Fruit fly (Drosophila melanogaster) whole organism, embryonic: Measurements from ENCODE around the gene CG10660.

Experiments used
- CG11560 ChIP-seq: fragments of 200-800 bp; sonication (Bioruptor generic); IDR thresholded peaks from 3 replicates; pipeline ENCODE4 v1.3.6; 2022; ENCODE audit warnings: missing biosample characterization, missing genetic modification characterization
- CG1233 ChIP-seq: fragments of 200-800 bp; sonication (Bioruptor generic); optimal IDR thresholded peaks from 4 replicates; lab custom pipeline; 2018; ENCODE audit warnings: missing biosample characterization, mild to moderate bottlenecking, missing genetic modification characterization
- CG12391 ChIP-seq: fragments of 200-800 bp; sonication (Bioruptor generic); optimal IDR thresholded peaks from 3 replicates; lab custom pipeline; 2018; ENCODE audit warnings: missing biosample characterization, mild to moderate bottlenecking, missing genetic modification characterization, moderate library complexity
- CG16813 ChIP-seq: fragments of 200-800 bp; sonication (Bioruptor generic); IDR thresholded peaks from 3 replicates; pipeline ENCODE4 v1.3.6; 2022; ENCODE audit warnings: missing biosample characterization, missing genetic modification characterization; ENCODE audit not compliant: partially characterized antibody
- CG17802 ChIP-seq: fragments of 200-800 bp; sonication (Bioruptor generic); optimal IDR thresholded peaks from 2 replicates; lab custom pipeline; 2018; ENCODE audit warnings: missing biosample characterization, mild to moderate bottlenecking, missing genetic modification characterization, moderate library complexity
- CG17829 ChIP-seq: fragments of 200-800 bp; optimal IDR thresholded peaks from 2 replicates; lab custom pipeline; 2019; ENCODE audit warnings: missing biosample characterization, mild to moderate bottlenecking, missing genetic modification characterization, moderate library complexity
- CG18764 ChIP-seq: fragments of 200-800 bp; sonication (Bioruptor generic); optimal IDR thresholded peaks from 3 replicates; lab custom pipeline; 2016; ENCODE audit warnings: missing biosample characterization, missing genetic modification characterization
- CG2129 ChIP-seq: fragments of 200-800 bp; sonication (Bioruptor generic); IDR thresholded peaks from 2 replicates; pipeline ENCODE4 v1.3.6; 2022; ENCODE audit warnings: missing biosample characterization, missing genetic modification characterization; ENCODE audit not compliant: partially characterized antibody
- CG3065 ChIP-seq: fragments of 200-800 bp; sonication (Bioruptor generic); optimal IDR thresholded peaks from 2 replicates; lab custom pipeline; 2016; ENCODE audit warnings: missing biosample characterization, missing genetic modification characterization
- CG3163 ChIP-seq: fragments of 200-800 bp; sonication (Bioruptor generic); optimal IDR thresholded peaks from 3 replicates; lab custom pipeline; 2016; ENCODE audit warnings: missing biosample characterization, missing genetic modification characterization
- CG32767 ChIP-seq: fragments of 200-800 bp; sonication (Bioruptor generic); IDR thresholded peaks from 2 replicates; pipeline ENCODE4 v1.3.6; 2022; ENCODE audit warnings: missing biosample characterization, missing genetic modification characterization
- CG4730 ChIP-seq: fragments of 200-800 bp; sonication (Bioruptor generic); IDR thresholded peaks from 2 replicates; pipeline ENCODE4 v1.3.6; 2022; ENCODE audit warnings: missing biosample characterization, missing genetic modification characterization
- CG4820 ChIP-seq: fragments of 200-800 bp; sonication (Bioruptor generic); optimal IDR thresholded peaks from 3 replicates; lab custom pipeline; 2016; ENCODE audit warnings: missing biosample characterization, missing genetic modification characterization
- CG4854 ChIP-seq: fragments of 200-800 bp; sonication (Bioruptor generic); optimal IDR thresholded peaks from 2 replicates; lab custom pipeline; 2016; ENCODE audit warnings: missing biosample characterization, missing genetic modification characterization, inconsistent platforms
- CG6683 ChIP-seq: fragments of 200-800 bp; sonication (Bioruptor generic); optimal IDR thresholded peaks from 2 replicates; lab custom pipeline; 2017; ENCODE audit warnings: missing biosample characterization, mild to moderate bottlenecking, missing genetic modification characterization, missing genetic modification reagents
- CG6854 ChIP-seq: fragments of 200-800 bp; sonication (Bioruptor generic); optimal IDR thresholded peaks from 3 replicates; lab custom pipeline; 2017; ENCODE audit warnings: missing biosample characterization, mild to moderate bottlenecking, missing genetic modification characterization
- CHES-1-like ChIP-seq: fragments of 200-800 bp; sonication (Bioruptor generic); optimal IDR thresholded peaks from 2 replicates; lab custom pipeline; 2016; ENCODE audit warnings: missing biosample characterization, missing genetic modification characterization
- Dad ChIP-seq: fragments of 200-800 bp; sonication (Bioruptor generic); optimal IDR thresholded peaks from 3 replicates; lab custom pipeline; 2016; ENCODE audit warnings: missing biosample characterization, missing genetic modification characterization
- Deaf1 ChIP-seq: fragments of 200-800 bp; optimal IDR thresholded peaks from 3 replicates; lab custom pipeline; 2019; ENCODE audit warnings: missing biosample characterization, mild to moderate bottlenecking, missing genetic modification characterization, moderate library complexity
- Dref ChIP-seq: fragments of 200-800 bp; sonication (Bioruptor generic); IDR thresholded peaks from 2 replicates; pipeline ENCODE4 v1.3.6; 2022; ENCODE audit warnings: missing biosample characterization, missing genetic modification characterization
- H15 ChIP-seq: fragments of 200-800 bp; sonication (Bioruptor generic); IDR thresholded peaks from 3 replicates; pipeline ENCODE4 v1.3.6; 2022; ENCODE audit warnings: missing biosample characterization, missing genetic modification characterization
- HmgZ ChIP-seq: fragments of 200-800 bp; sonication (Bioruptor generic); optimal IDR thresholded peaks from 2 replicates; lab custom pipeline; 2018; ENCODE audit warnings: missing biosample characterization, mild to moderate bottlenecking, missing genetic modification characterization
- Hmr ChIP-seq: fragments of 200-800 bp; sonication (Bioruptor generic); optimal IDR thresholded peaks from 3 replicates; lab custom pipeline; 2017; ENCODE audit warnings: mild to moderate bottlenecking, missing biosample characterization, missing genetic modification reagents, missing genetic modification characterization
- Hr39 ChIP-seq: fragments of >200 bp; optimal IDR thresholded peaks from 2 replicates; lab custom pipeline; 2017
- Hr78 ChIP-seq, 2 experiments: fragments of 200-800 bp in 1 of 2; fragments of >200 bp in 1 of 2; sonication (Bioruptor generic) in 1 of 2; optimal IDR thresholded peaks; 2 replicates each; lab custom pipeline; 2017 to 2019; ENCODE audit warnings: missing biosample characterization in 2 of 2, missing genetic modification characterization in 2 of 2, mild to moderate bottlenecking in 1 of 2, moderate library complexity in 1 of 2
- Lpt ChIP-seq: fragments of >200 bp; optimal IDR thresholded peaks from 2 replicates; lab custom pipeline; 2018; ENCODE audit warnings: missing biosample characterization, missing genetic modification characterization
- MESR4 ChIP-seq: fragments of 200-800 bp; sonication (Bioruptor generic); optimal IDR thresholded peaks from 2 replicates; lab custom pipeline; 2018; ENCODE audit warnings: missing biosample characterization, mild to moderate bottlenecking, missing genetic modification characterization, moderate library complexity
- Opbp ChIP-seq: fragments of 200-800 bp; sonication (Bioruptor generic); IDR thresholded peaks from 3 replicates; pipeline ENCODE4 v1.3.6; 2022; ENCODE audit warnings: missing biosample characterization, missing genetic modification characterization; ENCODE audit not compliant: partially characterized antibody
- Scr ChIP-seq: fragments of 200-800 bp; sonication (Bioruptor generic); IDR thresholded peaks from 2 replicates; pipeline ENCODE4 v1.3.6; 2022; ENCODE audit warnings: missing biosample characterization, missing genetic modification characterization; ENCODE audit not compliant: partially characterized antibody
- Sry-δ ChIP-seq: fragments of 200-800 bp; sonication (Bioruptor generic); optimal IDR thresholded peaks from 2 replicates; lab custom pipeline; 2016; ENCODE audit warnings: missing biosample characterization, missing genetic modification characterization
- Trl ChIP-seq, 3 experiments: fragments of >200 bp in 2 of 3; fragments of 200-800 bp in 1 of 3; sonication (Bioruptor generic) in 1 of 3; optimal IDR thresholded peaks; 2 replicates in 1 of 3; 3 replicates in 2 of 3; lab custom pipeline; 2016 to 2017; ENCODE audit warnings: missing biosample characterization in 1 of 3, missing genetic modification characterization in 1 of 3
- aop ChIP-seq: fragments of 200-800 bp; sonication (Bioruptor generic); IDR thresholded peaks from 2 replicates; pipeline ENCODE4 v1.3.6; 2022; ENCODE audit warnings: missing biosample characterization, missing genetic modification characterization
- ato ChIP-seq: fragments of 200-800 bp; sonication (Bioruptor generic); IDR thresholded peaks from 2 replicates; pipeline ENCODE4 v1.3.6; 2022; ENCODE audit warnings: missing biosample characterization, missing genetic modification characterization; ENCODE audit not compliant: partially characterized antibody
- bsh ChIP-seq, 2 experiments: fragments of 200-800 bp; sonication (Bioruptor generic); optimal IDR thresholded peaks; 2 replicates each; lab custom pipeline; 2017 to 2018; ENCODE audit warnings: mild to moderate bottlenecking in 2 of 2, missing biosample characterization in 2 of 2, missing genetic modification characterization in 2 of 2, moderate library complexity in 1 of 2
- dpn ChIP-seq, 2 experiments: fragments of 200-800 bp; sonication (Bioruptor generic); optimal IDR thresholded peaks; 3 replicates each; lab custom pipeline; 2016; ENCODE audit warnings: missing biosample characterization in 2 of 2, missing genetic modification characterization in 2 of 2
- ems ChIP-seq: fragments of 200-800 bp; sonication (Bioruptor generic); optimal IDR thresholded peaks from 3 replicates; lab custom pipeline; 2016; ENCODE audit warnings: missing biosample characterization, missing genetic modification characterization
- fu2 ChIP-seq: fragments of 200-800 bp; sonication (Bioruptor generic); optimal IDR thresholded peaks from 2 replicates; lab custom pipeline; 2016; ENCODE audit warnings: missing biosample characterization, missing genetic modification characterization
- gem ChIP-seq: fragments of 200-800 bp; sonication (Bioruptor generic); optimal IDR thresholded peaks from 2 replicates; lab custom pipeline; 2019; ENCODE audit warnings: missing biosample characterization, mild to moderate bottlenecking, missing genetic modification characterization, moderate library complexity
- maf-S ChIP-seq: fragments of 200-800 bp; sonication (Bioruptor generic); optimal IDR thresholded peaks from 2 replicates; lab custom pipeline; 2016; ENCODE audit warnings: missing biosample characterization, missing genetic modification characterization
- nau ChIP-seq: fragments of 200-800 bp; sonication (Bioruptor generic); optimal IDR thresholded peaks from 3 replicates; lab custom pipeline; 2017; ENCODE audit warnings: missing biosample characterization, mild to moderate bottlenecking, missing genetic modification characterization, missing genetic modification reagents
- nom ChIP-seq: fragments of 200-800 bp; sonication (Bioruptor generic); optimal IDR thresholded peaks from 2 replicates; lab custom pipeline; 2017; ENCODE audit warnings: missing biosample characterization, missing genetic modification characterization, mild to moderate bottlenecking, moderate library complexity, missing genetic modification reagents
- pita ChIP-seq: fragments of 200-800 bp; sonication (Bioruptor generic); optimal IDR thresholded peaks from 2 replicates; lab custom pipeline; 2017; ENCODE audit warnings: missing biosample characterization, mild to moderate bottlenecking, missing genetic modification characterization
- prd ChIP-seq, 3 experiments: fragments of >200 bp in 2 of 3; fragments of 200-800 bp in 1 of 3; sonication (Bioruptor generic) in 1 of 3; optimal IDR thresholded peaks in 2 of 3; IDR thresholded peaks in 1 of 3; 2 replicates in 2 of 3; 3 replicates in 1 of 3; pipeline versions ENCODE4 v1.3.6 to Lab custom; 2017 to 2022; ENCODE audit warnings: missing biosample characterization in 1 of 3, missing genetic modification characterization in 1 of 3
- ttk ChIP-seq: fragments of 200-800 bp; sonication (Bioruptor generic); IDR thresholded peaks from 2 replicates; pipeline ENCODE4 v2.1.2; 2022; ENCODE audit warnings: missing biosample characterization, missing genetic modification characterization
- wdn ChIP-seq: fragments of 200-800 bp; sonication (Bioruptor generic); IDR thresholded peaks from 2 replicates; pipeline ENCODE4 v1.3.6; 2022; ENCODE audit warnings: missing biosample characterization, missing genetic modification characterization
- wek ChIP-seq: fragments of 200-800 bp; sonication (Bioruptor generic); optimal IDR thresholded peaks from 3 replicates; lab custom pipeline; 2018; ENCODE audit warnings: missing biosample characterization, mild to moderate bottlenecking, missing genetic modification characterization, moderate library complexity

The CG10660 gene

DNA sequence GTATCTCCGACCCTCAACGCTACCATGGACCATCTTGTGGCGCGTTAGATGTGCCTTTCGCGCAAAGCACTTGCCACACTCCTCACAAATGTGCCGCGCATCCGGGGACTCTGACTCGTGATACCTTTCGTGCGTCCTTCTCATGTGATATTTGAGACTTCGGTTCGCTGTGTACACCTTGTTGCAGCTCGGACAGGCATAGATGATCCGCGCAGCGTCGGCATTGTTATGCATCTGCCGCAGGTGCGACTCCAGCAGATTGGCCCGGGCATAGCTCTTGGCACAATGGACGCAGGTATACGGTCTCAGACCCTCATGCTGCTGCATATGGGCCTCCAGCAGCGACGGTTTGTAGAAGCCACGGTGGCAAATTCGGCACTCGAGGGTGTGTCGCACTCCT, 15.5 kb upstream of the CG10660 start (continued):
- TF ChIP-seq CG6854 (GFP tag; lab: Kevin White, UChicago) (no peak), Opbp (GFP tag; lab: Robert Waterston, UW) (0 out of 3 replicates have a peak, but pooled peaks have one; percentile 9), CG12391 (tag; lab: Kevin White, UChicago) (no peak), CG17829 (no peak), HmgZ (tag; lab: Kevin White, UChicago) (no peak), CG16813 (GFP tag; lab: Robert Waterston, UW) (0 out of 3 replicates have a peak, but pooled peaks have one; percentile 10), Scr (GFP tag; lab: Robert Waterston, UW) (no peak), Dref (GFP tag; lab: Robert Waterston, UW) (no peak), maf-S (GFP tag; lab: Kevin White, UChicago) (no peak), CG1233 (GFP tag; lab: Kevin White, UChicago) (no peak), Hr78 (GFP tag; optimal IDR thresholded peaks at IDR 0.05; lab: Kevin White, UChicago) (no peak), CG18764 (no peak), CG17802 (tag; lab: Kevin White, UChicago) (no peak), ato (GFP tag; lab: Robert Waterston, UW) (no peak)

DNA sequence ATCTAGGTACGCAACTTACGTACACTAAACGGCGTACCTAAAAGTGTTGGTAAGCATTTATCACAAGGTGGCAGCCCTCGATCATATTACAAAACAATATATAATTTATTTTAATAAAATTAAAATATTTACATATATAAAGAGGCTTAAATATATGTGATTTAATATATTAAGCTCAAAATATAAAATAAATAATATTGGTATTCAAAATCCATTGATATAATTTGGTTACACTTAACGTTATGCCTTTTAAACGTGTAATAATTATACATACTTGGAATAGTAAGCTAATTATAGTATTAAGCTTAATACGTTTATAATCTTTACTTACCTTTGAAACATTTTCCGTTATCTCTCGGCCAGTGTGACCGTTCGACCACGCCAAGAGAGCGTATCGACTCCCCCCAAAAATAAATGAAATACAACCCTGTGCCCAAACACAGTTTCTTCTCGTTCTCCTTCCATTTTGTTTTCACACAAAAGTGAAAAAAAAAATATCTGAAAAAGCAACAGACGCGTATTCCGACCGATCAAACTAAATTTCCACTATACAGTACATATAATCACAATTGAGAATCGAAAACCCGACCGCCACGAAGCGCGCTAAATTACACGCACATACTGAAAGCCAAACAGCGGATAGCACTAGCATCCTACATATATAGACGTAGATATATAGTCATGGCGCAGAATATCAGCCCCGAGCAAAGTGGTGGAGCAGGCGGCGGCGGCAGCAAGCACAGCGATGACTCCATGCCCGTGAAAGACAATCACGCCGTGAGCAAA, 13.6 kb upstream of the CG10660 start, which contains the start of the genes CG10646 and vih:
Gene CG10646 (minus strand): TSS at position 30 of the 786 bp plus-strand sequence.
Gene vih (plus strand): TSS at position 428 of the 786 bp plus-strand sequence.
- TF ChIP-seq pita (GFP tag; lab: Kevin White, UChicago), result no peak
- TF ChIP-seq bsh (GFP tag; optimal IDR thresholded peaks at IDR 0.05; lab: Kevin White, UChicago), result peak in 1 of 2 experiments; percentile 35
- peak; percentile 37; the same call in 1 of the 3 replicates for TF ChIP-seq Opbp (GFP tag; lab: Robert Waterston, UW)
- no peak for TF ChIP-seq Trl (optimal IDR thresholded peaks at IDR 0.05; lab: Kevin White, UChicago)
- peak; percentile 15 for TF ChIP-seq Trl (GFP tag; optimal IDR thresholded peaks at IDR 0.05; lab: Kevin White, UChicago)
- TF ChIP-seq nom (GFP tag; lab: Kevin White, UChicago), result peak; percentile 55
- TF ChIP-seq CG11560 (tag; lab: Robert Waterston, UW), result no peak
- TF ChIP-seq CG4730 (GFP tag; lab: Robert Waterston, UW), result no peak
- no peak for TF ChIP-seq aop (GFP tag; lab: Robert Waterston, UW)
- no peak for TF ChIP-seq Hr39 (lab: Kevin White, UChicago)
- TF ChIP-seq CG4820 (GFP tag; lab: Kevin White, UChicago), result peak; percentile 42
- TF ChIP-seq ttk, result no peak; the same call in 1 of the 2 replicates
- TF ChIP-seq Deaf1 (tag; lab: Kevin White, UChicago), result peak; percentile 31
- TF ChIP-seq CG3065 (GFP tag; lab: Kevin White, UChicago), result no peak
- no peak for TF ChIP-seq nau (GFP tag; lab: Kevin White, UChicago)
- TF ChIP-seq gem (tag; lab: Kevin White, UChicago), result no peak
- TF ChIP-seq CG2129 (GFP tag; lab: Robert Waterston, UW), result no peak
- TF ChIP-seq Dad (GFP tag; lab: Kevin White, UChicago), result peak; percentile 24
- TF ChIP-seq wek (GFP tag; lab: Kevin White, UChicago), result no peak
- TF ChIP-seq prd (optimal IDR thresholded peaks at IDR 0.05; lab: Kevin White, UChicago), result no peak
- TF ChIP-seq prd (GFP tag; IDR thresholded peaks at IDR 0.05; lab: Robert Waterston, UW), result peak; percentile 40; the same call in 1 of the 3 replicates
- TF ChIP-seq dpn (GFP tag; optimal IDR thresholded peaks at IDR 0.05; lab: Kevin White, UChicago), result peak; percentile 31 to 43
- peak; percentile 68 for TF ChIP-seq Hmr (GFP tag; lab: Kevin White, UChicago)
- 0 out of 3 replicates have a peak, but pooled peaks have one; percentile 6 for TF ChIP-seq H15 (GFP tag; lab: Robert Waterston, UW)
- peak; percentile 96 for TF ChIP-seq MESR4 (GFP tag; lab: Kevin White, UChicago)
- peak; percentile 61; the same call in 1 of the 2 replicates for TF ChIP-seq CG32767
- TF ChIP-seq Sry-δ (GFP tag; lab: Kevin White, UChicago), result peak; percentile 49
- no peak for TF ChIP-seq CHES-1-like (GFP tag; lab: Kevin White, UChicago)
- peak; percentile 5 for TF ChIP-seq ems (GFP tag; lab: Kevin White, UChicago)
- no peak for TF ChIP-seq CG6683 (GFP tag; lab: Kevin White, UChicago)
- no peak for TF ChIP-seq fu2 (GFP tag; lab: Kevin White, UChicago)
- no peak for TF ChIP-seq CG3163
- TF ChIP-seq CG4854 (GFP tag; lab: Kevin White, UChicago), result no peak
- TF ChIP-seq wdn (GFP tag; lab: Robert Waterston, UW), result no peak
- TF ChIP-seq Lpt (GFP tag; lab: Kevin White, UChicago), result no peak
